Worm (Caenorhabditis elegans) whole organism, mixed stage, embryonic: Measurements from ENCODE around the gene Y46D2A.3.

Experiments
- M03D4.4 ChIP-seq: sonication (generic microtip); optimal IDR thresholded peaks from 2 replicates; lab custom pipeline; 2017; ENCODE audit warnings: mild to moderate bottlenecking, missing genetic modification characterization, missing compliant biosample characterization
- ces-1 ChIP-seq: fragments of 150-350 bp; optimal IDR thresholded peaks from 2 replicates; lab custom pipeline; 2014; ENCODE audit warnings: missing biosample characterization, missing genetic modification reagents, missing genetic modification characterization
- cnd-1 ChIP-seq: fragments of 200-800 bp; sonication (Bioruptor generic); optimal IDR thresholded peaks from 2 replicates; lab custom pipeline; 2018; ENCODE audit warnings: mild to moderate bottlenecking, missing genetic modification characterization, missing compliant biosample characterization
- drap-1 ChIP-seq: fragments of 200-800 bp; sonication (Bioruptor generic); optimal IDR thresholded peaks from 3 replicates; lab custom pipeline; 2018; ENCODE audit warnings: mild to moderate bottlenecking, missing genetic modification characterization, missing compliant biosample characterization
- elt-3 ChIP-seq: fragments of 150-350 bp; optimal IDR thresholded peaks from 2 replicates; lab custom pipeline; 2014; ENCODE audit warnings: missing biosample characterization, missing genetic modification characterization
- lsy-2 ChIP-seq: fragments of 150-350 bp; optimal IDR thresholded peaks from 2 replicates; lab custom pipeline; 2014; ENCODE audit warnings: missing biosample characterization, missing genetic modification characterization
- nhr-12 ChIP-seq: fragments of 150-350 bp; optimal IDR thresholded peaks from 2 replicates; lab custom pipeline; 2014; ENCODE audit warnings: missing biosample characterization, missing genetic modification characterization
- nhr-237 ChIP-seq: fragments of 150-350 bp; optimal IDR thresholded peaks from 2 replicates; lab custom pipeline; 2014; ENCODE audit warnings: missing biosample characterization, missing genetic modification characterization

DNA sequence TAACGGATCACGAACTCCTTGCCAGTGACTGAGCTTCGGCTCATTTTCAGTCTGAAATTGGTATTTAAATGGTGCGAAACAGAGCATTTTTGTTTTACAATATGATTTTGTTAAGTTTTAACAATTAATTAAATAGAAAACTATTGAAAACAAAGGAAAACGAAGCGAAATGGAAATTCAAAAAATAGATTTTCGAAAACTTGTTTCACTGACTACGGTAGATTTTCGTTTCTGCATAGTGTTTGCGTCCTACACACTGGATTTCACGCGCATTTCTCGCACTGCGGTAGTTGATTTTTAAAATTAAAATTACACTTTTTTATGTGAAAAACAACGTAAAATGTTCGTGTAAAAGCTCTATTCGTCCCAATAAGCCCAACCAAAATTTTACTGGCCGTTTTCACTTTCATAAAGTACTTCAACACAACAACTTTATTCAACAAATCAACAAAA lies 19.4 kb upstream of the Y46D2A.3 start, which contains the start of gene bath-30:
- TF ChIP-seq lsy-2 (tag; lab: Kevin White, UChicago), result no peak
- TF ChIP-seq M03D4.4 (tag; lab: Kevin White, UChicago), result no peak
- TF ChIP-seq ces-1 (GFP tag; lab: Kevin White, UChicago), result no peak
- TF ChIP-seq cnd-1, result no peak
- TF ChIP-seq elt-3 (tag; lab: Kevin White, UChicago), result no peak
- no peak for TF ChIP-seq nhr-12 (tag; lab: Kevin White, UChicago)
- no peak for TF ChIP-seq nhr-237 (tag; lab: Kevin White, UChicago)
- no peak for TF ChIP-seq drap-1
